Worm (Caenorhabditis elegans) whole organism, L3 larva: ENCODE data around the gene F38A6.4.

Experiments used
- R02D3.7 ChIP-seq: fragments of 150-350 bp; optimal IDR thresholded peaks from 2 replicates; lab custom pipeline; 2014; ENCODE audit warnings: missing biosample characterization, missing genetic modification characterization
- aly-2 ChIP-seq: fragments of 150-350 bp; optimal IDR thresholded peaks from 2 replicates; lab custom pipeline; 2014; ENCODE audit warnings: missing biosample characterization, missing genetic modification characterization
- ama-1 ChIP-seq: fragments of 150-350 bp; optimal IDR thresholded peaks from 2 replicates; lab custom pipeline; 2018
- ceh-16 ChIP-seq: sonication (generic microtip); optimal IDR thresholded peaks from 2 replicates; lab custom pipeline; 2017; ENCODE audit warnings: missing biosample characterization, missing genetic modification characterization
- ceh-28 ChIP-seq: fragments of 150-350 bp; optimal IDR thresholded peaks from 2 replicates; lab custom pipeline; 2014; ENCODE audit warnings: missing biosample characterization, missing genetic modification reagents, missing genetic modification characterization
- ceh-82 ChIP-seq: fragments of 150-350 bp; optimal IDR thresholded peaks from 2 replicates; lab custom pipeline; 2014; ENCODE audit warnings: missing biosample characterization, missing genetic modification characterization
- daf-12 ChIP-seq: fragments of 150-350 bp; optimal IDR thresholded peaks from 2 replicates; lab custom pipeline; 2014; ENCODE audit warnings: missing biosample characterization, missing genetic modification reagents, missing genetic modification characterization
- egl-27 ChIP-seq: sonication (generic microtip); optimal IDR thresholded peaks from 4 replicates; lab custom pipeline; 2017; ENCODE audit warnings: missing biosample characterization, missing genetic modification reagents, missing genetic modification characterization
- elt-2 ChIP-seq: sonication (generic microtip); optimal IDR thresholded peaks from 2 replicates; lab custom pipeline; 2016; ENCODE audit warnings: missing genetic modification reagents, mild to moderate bottlenecking, missing genetic modification characterization, missing compliant biosample characterization
- elt-3 ChIP-seq, 3 experiments: fragments of 150-350 bp in 1 of 3; sonication (generic microtip) in 2 of 3; optimal IDR thresholded peaks; 2 replicates in 2 of 3; 4 replicates in 1 of 3; lab custom pipeline; 2014 to 2017; ENCODE audit warnings: missing biosample characterization in 3 of 3, missing genetic modification characterization in 3 of 3
- fkh-10 ChIP-seq: sonication (generic microtip); optimal IDR thresholded peaks from 2 replicates; lab custom pipeline; 2017; ENCODE audit warnings: missing biosample characterization, missing genetic modification reagents, missing genetic modification characterization
- fkh-2 ChIP-seq: fragments of 150-350 bp; optimal IDR thresholded peaks from 2 replicates; lab custom pipeline; 2014; ENCODE audit warnings: missing biosample characterization, missing genetic modification reagents, missing genetic modification characterization
- fos-1 ChIP-seq: fragments of 150-350 bp; optimal IDR thresholded peaks from 2 replicates; lab custom pipeline; 2014; ENCODE audit warnings: missing biosample characterization, missing genetic modification characterization
- hmg-11 ChIP-seq: sonication (generic microtip); optimal IDR thresholded peaks from 2 replicates; lab custom pipeline; 2016; ENCODE audit warnings: missing genetic modification characterization, missing compliant biosample characterization
- lin-39 ChIP-seq: fragments of 150-350 bp; optimal IDR thresholded peaks from 2 replicates; lab custom pipeline; 2018; ENCODE audit warnings: missing biosample characterization, missing genetic modification reagents, missing genetic modification characterization
- lsy-12 ChIP-seq: sonication (generic microtip); optimal IDR thresholded peaks from 2 replicates; lab custom pipeline; 2016; ENCODE audit warnings: mild to moderate bottlenecking, missing genetic modification characterization, missing compliant biosample characterization
- mdl-1 ChIP-seq: fragments of 150-350 bp; optimal IDR thresholded peaks from 2 replicates; lab custom pipeline; 2014; ENCODE audit warnings: missing biosample characterization, missing genetic modification characterization
- nfya-1 ChIP-seq: sonication (generic microtip); optimal IDR thresholded peaks from 2 replicates; lab custom pipeline; 2017; ENCODE audit warnings: missing genetic modification characterization, mild to moderate bottlenecking, missing compliant biosample characterization, antibody characterized with exemption, moderate library complexity; ENCODE audit not compliant: insufficient read depth
- nhr-11 ChIP-seq: fragments of 150-350 bp; optimal IDR thresholded peaks from 2 replicates; lab custom pipeline; 2014; ENCODE audit warnings: missing biosample characterization, missing genetic modification characterization
- nhr-12 ChIP-seq: fragments of 150-350 bp; optimal IDR thresholded peaks from 2 replicates; lab custom pipeline; 2014; ENCODE audit warnings: missing biosample characterization, missing genetic modification characterization
- nhr-23 ChIP-seq: fragments of 150-350 bp; optimal IDR thresholded peaks from 2 replicates; lab custom pipeline; 2014; ENCODE audit warnings: missing biosample characterization, missing genetic modification reagents, missing genetic modification characterization
- nhr-237 ChIP-seq: fragments of 150-350 bp; optimal IDR thresholded peaks from 2 replicates; lab custom pipeline; 2014; ENCODE audit warnings: missing biosample characterization, missing genetic modification characterization
- nhr-43 ChIP-seq: sonication (generic microtip); optimal IDR thresholded peaks from 2 replicates; lab custom pipeline; 2016; ENCODE audit warnings: mild to moderate bottlenecking, missing genetic modification characterization, missing compliant biosample characterization; ENCODE audit not compliant: poor library complexity, severe bottlenecking
- pqm-1 ChIP-seq: fragments of 150-350 bp; optimal IDR thresholded peaks from 2 replicates; lab custom pipeline; 2017; ENCODE audit warnings: missing biosample characterization, missing genetic modification characterization, inconsistent platforms
- sea-2 ChIP-seq: fragments of 150-350 bp; sonication (generic microtip); optimal IDR thresholded peaks from 4 replicates; lab custom pipeline; 2014; ENCODE audit warnings: missing biosample characterization, missing genetic modification reagents, missing genetic modification characterization
- skn-1 ChIP-seq: fragments of 150-350 bp; optimal IDR thresholded peaks from 2 replicates; lab custom pipeline; 2014; ENCODE audit warnings: missing biosample characterization, missing genetic modification characterization
- snpc-4 ChIP-seq: fragments of 150-350 bp; optimal IDR thresholded peaks from 2 replicates; lab custom pipeline; 2014; ENCODE audit warnings: missing biosample characterization, missing genetic modification characterization
- tbx-2 ChIP-seq: sonication (generic microtip); optimal IDR thresholded peaks from 2 replicates; lab custom pipeline; 2016; ENCODE audit warnings: mild to moderate bottlenecking, missing genetic modification characterization, missing compliant biosample characterization
- unc-39 ChIP-seq: sonication (generic microtip); optimal IDR thresholded peaks from 4 replicates; lab custom pipeline; 2017; ENCODE audit warnings: missing biosample characterization, missing genetic modification characterization
- unc-62 ChIP-seq: fragments of 150-350 bp; sonication (generic microtip); optimal IDR thresholded peaks from 4 replicates; lab custom pipeline; 2014; ENCODE audit warnings: missing biosample characterization, missing genetic modification reagents, missing genetic modification characterization
- zag-1 ChIP-seq: fragments of 150-350 bp; optimal IDR thresholded peaks from 2 replicates; lab custom pipeline; 2014; ENCODE audit warnings: missing biosample characterization, missing genetic modification characterization
- ztf-4 ChIP-seq: fragments of 150-350 bp; optimal IDR thresholded peaks from 2 replicates; lab custom pipeline; 2014; ENCODE audit warnings: missing biosample characterization, missing genetic modification characterization

F38A6.4 gene

ce11 chrV:20792371-20792890 lies 17.3 kb upstream of the F38A6.4 start, which contains the start of gene Y44A6D.3:
TSS of gene Y44A6D.3 (minus strand) at chrV:20792421.
- peak; percentile 43 for TF ChIP-seq pqm-1 (tag; lab: Kevin White, UChicago)
- TF ChIP-seq nhr-12 = no peak
- no peak for TF ChIP-seq unc-39 (tag; lab: Kevin White, UChicago)
- TF ChIP-seq elt-2 (tag; lab: Kevin White, UChicago) = peak; percentile 68

ce11 chrV:20790616-20791015 lies 15.4 kb upstream of the F38A6.4 start:
- peak; percentile 24 for TF ChIP-seq ceh-82 (tag; lab: Kevin White, UChicago)
- no peak for TF ChIP-seq lin-39 (tag; lab: Kevin White, UChicago)
- TF ChIP-seq, all 47 proteins: peak for 1

- no peak for TF ChIP-seq fkh-10 (GFP tag; lab: Kevin White, UChicago)
- TF ChIP-seq fos-1 (tag; lab: Kevin White, UChicago) = no peak
- TF ChIP-seq ceh-82 (tag; lab: Kevin White, UChicago) = no peak
- TF ChIP-seq sea-2 = no peak
- TF ChIP-seq daf-12 (tag; lab: Kevin White, UChicago) = no peak
- no peak for TF ChIP-seq snpc-4 (tag; lab: Kevin White, UChicago)
- TF ChIP-seq nhr-237 (tag; lab: Kevin White, UChicago) = no peak
- TF ChIP-seq egl-27 (tag; lab: Kevin White, UChicago) = no peak
Observed at ce11 chrV:20790011-20790410, 14.8 kb upstream of the F38A6.4 start, which contains the start of gene Y44A6D.1. TSS of gene Y44A6D.1 (minus strand) at chrV:20790033.

ce11 chrV:20789105-20789504 lies 13.9 kb upstream of the F38A6.4 start, which contains the start of gene tpan-1:
TSS of gene tpan-1 (plus strand) at chrV:20789502.
- TF ChIP-seq lsy-12 (no peak), pqm-1 (tag; lab: Kevin White, UChicago) (no peak), zag-1 (tag; lab: Kevin White, UChicago) (no peak), mdl-1 (peak; percentile 19), hmg-11 (peak; percentile 29), nhr-43 (tag; lab: Kevin White, UChicago) (no peak), unc-62 (GFP tag; lab: Kevin White, UChicago) (no peak), ceh-16 (tag; lab: Kevin White, UChicago) (no peak), skn-1 (tag; lab: Kevin White, UChicago) (peak; percentile 6), lin-39 (tag; lab: Kevin White, UChicago) (peak; percentile 79), elt-3 (tag; optimal IDR thresholded peaks at IDR 0.05; lab: Kevin White, UChicago) (no peak), R02D3.7 (tag; lab: Kevin White, UChicago) (no peak), nhr-12 (no peak), fkh-10 (GFP tag; lab: Kevin White, UChicago) (peak; percentile 89), ztf-4 (tag; lab: Kevin White, UChicago) (no peak), nfya-1 (tag; lab: Kevin White, UChicago) (peak; percentile 76), ceh-28 (tag; lab: Kevin White, UChicago) (peak; percentile 1), snpc-4 (tag; lab: Kevin White, UChicago) (peak; percentile 38)

- TF ChIP-seq elt-2 (tag; lab: Kevin White, UChicago) = no peak
- no peak for TF ChIP-seq tbx-2 (tag; lab: Kevin White, UChicago)
- TF ChIP-seq nhr-11 (tag; lab: Kevin White, UChicago) = no peak
- TF ChIP-seq ceh-82 (tag; lab: Kevin White, UChicago) = no peak
Observed at ce11 chrV:20785848-20786225, 10.7 kb upstream of the F38A6.4 start.

ce11 chrV:20785050-20785847 lies 10.1 kb upstream of the F38A6.4 start:
- no peak for TF ChIP-seq nhr-23 (tag; lab: Kevin White, UChicago)
- TF ChIP-seq fkh-2 (tag; lab: Kevin White, UChicago) = no peak
- TF ChIP-seq skn-1 (tag; lab: Kevin White, UChicago) = no peak
- peak; percentile 53 for TF ChIP-seq aly-2 (tag; lab: Kevin White, UChicago)
- TF ChIP-seq ama-1 (lab: Kevin White, UChicago) = peak; percentile 1
- peak; percentile 37 for TF ChIP-seq ceh-28 (tag; lab: Kevin White, UChicago)
- peak; percentile 29 for TF ChIP-seq elt-2 (tag; lab: Kevin White, UChicago)
